Worm (Caenorhabditis elegans) whole organism, L4/young adult: ENCODE data around the gene trx-3.

ENCODE experiments used
- W03F9.2 ChIP-seq: fragments of 150-350 bp; optimal IDR thresholded peaks from 2 replicates; lab custom pipeline; 2014; ENCODE audit warnings: missing biosample characterization, missing genetic modification characterization
- dao-5 ChIP-seq: sonication (generic microtip); optimal IDR thresholded peaks from 2 replicates; lab custom pipeline; 2016; ENCODE audit warnings: missing genotype, missing genetic modification characterization, moderate library complexity, missing compliant biosample characterization
- him-1 ChIP-seq: sonication (generic microtip); optimal IDR thresholded peaks from 2 replicates; lab custom pipeline; 2016; ENCODE audit warnings: missing genotype, missing genetic modification reagents, missing genetic modification characterization, missing compliant biosample characterization

The trx-3 gene

ce11 chrIV:4486738-4487137, at the start of gene trx-3:
TSS of gene trx-3 (plus strand) at chrIV:4487028.
- TF ChIP-seq W03F9.2 (tag; lab: Kevin White, UChicago) (no peak), dao-5 (no peak), him-1 (tag; lab: Kevin White, UChicago) (no peak)

ce11 chrIV:4437825-4438224, 49.0 kb upstream of the trx-3 start:
- no peak for TF ChIP-seq dao-5

DNA sequence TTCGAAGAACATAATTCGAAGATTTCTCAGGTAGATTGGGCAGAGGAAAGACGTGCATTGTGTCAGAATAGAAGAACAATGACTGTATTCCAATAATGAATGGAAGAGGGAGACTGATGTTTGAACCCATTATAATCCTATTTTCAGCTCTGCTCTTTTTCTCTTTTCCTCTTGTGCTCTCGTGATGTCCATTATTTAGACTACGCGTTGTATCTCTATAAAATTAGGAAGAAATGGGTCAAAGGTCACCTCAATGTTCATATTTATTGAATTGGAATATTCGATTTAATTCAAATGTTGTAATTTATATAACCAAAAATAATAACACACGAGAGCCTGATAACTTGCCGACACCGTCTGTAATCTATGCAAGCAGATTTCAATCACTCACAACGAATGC, 47.6 kb upstream of the trx-3 start, which contains the start of gene fbxb-74:
TSS of gene fbxb-74 (minus strand) at position 101 of the 400 bp plus-strand sequence.
- TF ChIP-seq dao-5 (no peak), him-1 (tag; lab: Kevin White, UChicago) (no peak), W03F9.2 (tag; lab: Kevin White, UChicago) (no peak)

ce11 chrIV:4441077-4441476, 45.8 kb upstream of the trx-3 start, which contains the start of gene fbxb-75:
TSS of gene fbxb-75 (minus strand) at chrIV:4441177.
- TF ChIP-seq him-1 (tag; lab: Kevin White, UChicago) (no peak), dao-5 (no peak), W03F9.2 (tag; lab: Kevin White, UChicago) (no peak)

ce11 chrIV:4445711-4446290, 41.0 kb upstream of the trx-3 start, which contains the start of the genes wapl-1 and htz-1:
TSS of gene wapl-1 (minus strand) at chrIV:4445740.
TSS of gene htz-1 (plus strand) at chrIV:4446216.
- TF ChIP-seq him-1 (tag; lab: Kevin White, UChicago) (peak; percentile 43), dao-5 (no peak), W03F9.2 (tag; lab: Kevin White, UChicago) (peak; percentile 96)

DNA sequence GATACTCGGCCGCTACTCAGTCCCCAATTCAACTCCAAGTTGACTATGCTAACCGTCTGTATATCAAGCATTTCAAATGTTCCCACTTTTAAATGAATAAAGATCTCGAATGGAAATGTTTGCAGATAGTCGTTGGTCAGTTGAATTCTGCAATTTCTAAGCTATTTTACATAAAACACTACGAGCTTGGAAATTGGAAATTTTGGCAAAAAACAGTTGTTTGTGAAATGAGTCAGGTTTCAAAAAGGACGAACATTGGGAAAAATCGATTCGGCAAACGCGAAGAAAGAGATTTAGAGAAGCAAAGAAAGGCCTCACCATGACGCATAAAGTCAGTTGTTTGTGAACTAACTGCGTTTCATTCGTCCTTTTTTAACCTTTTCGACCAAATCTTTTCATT, 39.9 kb upstream of the trx-3 start:
- no peak for TF ChIP-seq him-1 (tag; lab: Kevin White, UChicago)
- no peak for TF ChIP-seq W03F9.2 (tag; lab: Kevin White, UChicago)
- TF ChIP-seq dao-5 = no peak

- TF ChIP-seq dao-5 = no peak
- no peak for TF ChIP-seq him-1 (tag; lab: Kevin White, UChicago)
- TF ChIP-seq W03F9.2 (tag; lab: Kevin White, UChicago) = no peak
These were observed 39.7 kb upstream of the trx-3 start, which contains the start of gene chat-1 for ce11 chrIV:4447284-4447366. TSS of gene chat-1 (plus strand) at chrIV:4447331.

DNA sequence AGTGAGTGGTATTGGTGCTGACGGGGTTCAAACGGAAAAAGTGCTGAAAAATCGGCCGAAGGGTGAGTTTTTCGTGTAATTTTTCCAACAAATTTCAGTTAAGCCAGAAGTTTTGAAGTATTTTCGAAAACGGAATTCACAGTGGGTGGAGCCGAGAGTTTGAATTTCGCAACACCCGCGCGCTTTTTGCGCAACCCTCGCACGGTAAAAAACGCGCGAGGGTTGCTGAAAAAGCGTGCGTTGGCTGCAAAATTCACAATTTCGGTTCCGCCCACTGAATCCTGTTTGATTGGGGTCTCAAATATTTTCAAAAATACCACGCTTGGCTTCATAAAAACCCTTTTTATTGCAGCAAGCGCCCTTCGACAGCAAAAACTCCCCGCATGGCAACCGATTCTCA, 39.5 kb upstream of the trx-3 start:
- TF ChIP-seq dao-5 = no peak

- no peak for TF ChIP-seq him-1 (tag; lab: Kevin White, UChicago)
- no peak for TF ChIP-seq dao-5
- TF ChIP-seq W03F9.2 (tag; lab: Kevin White, UChicago) = no peak
These were observed 38.5 kb upstream of the trx-3 start for ce11 chrIV:4448343-4448742.

DNA sequence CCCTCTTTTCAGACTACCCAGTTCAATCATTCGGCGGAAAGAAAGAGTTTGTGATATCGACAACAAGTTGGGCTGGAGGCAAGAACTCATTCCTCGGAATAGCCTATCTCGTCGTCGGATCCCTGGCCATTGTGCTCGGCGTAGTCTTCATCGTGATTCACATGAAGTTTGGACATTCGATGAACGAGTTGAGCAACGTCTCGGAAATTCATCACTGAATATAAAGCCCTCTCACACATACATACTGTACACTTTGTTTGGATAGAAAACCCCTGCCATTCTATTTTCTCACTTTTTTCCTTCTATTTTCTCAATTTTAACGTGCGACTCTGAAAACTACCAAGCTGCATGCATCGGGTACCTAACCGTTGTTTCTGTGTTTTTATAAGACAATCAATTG, 37.4 kb upstream of the trx-3 start, which contains the start of gene R08C7.12:
TSS of gene R08C7.12 (plus strand) at position 301 of the 400 bp plus-strand sequence.
- TF ChIP-seq him-1 (tag; lab: Kevin White, UChicago) (no peak), W03F9.2 (tag; lab: Kevin White, UChicago) (no peak), dao-5 (no peak)

- TF ChIP-seq dao-5 (no peak), W03F9.2 (tag; lab: Kevin White, UChicago) (no peak), him-1 (tag; lab: Kevin White, UChicago) (no peak)
These were observed 37.0 kb upstream of the trx-3 start for ce11 chrIV:4449843-4450242.

DNA sequence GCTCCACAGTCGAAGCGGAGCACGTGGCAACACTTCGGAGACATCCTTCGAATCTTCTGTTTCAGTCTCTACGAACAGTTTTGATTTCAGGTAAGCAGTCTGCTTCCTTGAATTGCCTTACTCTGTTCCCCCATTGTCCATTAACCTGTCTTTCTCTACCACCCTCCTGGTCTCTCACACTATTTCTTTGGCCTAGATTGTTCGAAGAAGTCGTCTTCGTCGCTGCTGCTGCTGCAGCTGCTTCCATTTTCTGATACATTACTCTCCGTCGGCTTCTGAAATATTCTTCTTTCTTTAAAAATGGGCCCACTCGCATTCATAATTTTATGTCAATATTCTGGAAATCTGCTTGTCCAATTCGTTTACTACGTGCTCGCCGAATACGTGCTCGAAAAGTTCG, 35.3 kb upstream of the trx-3 start, which contains the start of gene R08C7.1:
TSS of gene R08C7.1 (plus strand) at position 301 of the 400 bp plus-strand sequence.
- TF ChIP-seq W03F9.2 (tag; lab: Kevin White, UChicago) (no peak), dao-5 (no peak), him-1 (tag; lab: Kevin White, UChicago) (no peak)

- TF ChIP-seq dao-5 = no peak
- no peak for TF ChIP-seq him-1 (tag; lab: Kevin White, UChicago)
- no peak for TF ChIP-seq W03F9.2 (tag; lab: Kevin White, UChicago)
These were observed 32.3 kb upstream of the trx-3 start, which contains the start of gene R08C7.11 for ce11 chrIV:4454330-4455173. TSS of gene R08C7.11 (minus strand) at chrIV:4454937.

DNA sequence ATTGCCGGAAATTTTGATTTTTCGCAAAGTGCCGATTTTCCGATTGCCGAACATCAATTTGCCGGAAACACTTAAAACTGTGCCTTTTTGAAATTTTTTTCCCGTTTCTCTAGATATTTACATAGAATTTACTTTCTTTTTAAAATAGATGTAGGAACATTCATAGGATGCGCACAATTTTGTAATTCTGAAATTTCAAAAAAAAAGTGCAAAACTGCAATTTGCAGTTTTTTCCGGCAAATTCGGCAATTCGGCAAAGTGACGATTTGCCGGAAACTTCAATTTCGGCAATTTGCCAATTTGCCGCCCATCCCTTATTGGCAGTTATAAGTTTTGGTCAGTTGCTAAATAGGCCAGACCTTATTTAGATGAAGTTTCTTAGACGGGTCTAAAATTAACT, 30.2 kb upstream of the trx-3 start:
- TF ChIP-seq W03F9.2 (tag; lab: Kevin White, UChicago) (no peak), dao-5 (no peak), him-1 (tag; lab: Kevin White, UChicago) (no peak)

DNA sequence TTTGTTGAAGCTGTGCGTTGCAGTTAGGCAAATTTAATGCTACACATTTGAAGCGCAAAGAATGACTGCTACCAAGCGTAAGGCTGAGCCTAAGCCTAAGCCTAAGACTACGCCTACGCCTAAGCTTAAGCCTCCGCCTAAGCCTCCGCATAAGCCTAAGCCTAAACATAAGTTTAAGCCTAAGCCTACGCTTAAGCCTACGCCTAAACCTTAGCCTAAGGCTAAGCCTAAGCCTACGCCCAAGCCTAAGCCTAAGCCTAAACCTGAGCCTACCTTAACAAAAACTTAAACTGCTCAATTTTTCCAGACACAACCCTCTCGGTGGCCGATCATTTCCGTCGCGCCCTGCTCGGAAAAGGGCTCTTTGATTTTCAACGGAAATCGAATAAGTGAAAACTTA, 27.5 kb upstream of the trx-3 start:
- TF ChIP-seq W03F9.2 (tag; lab: Kevin White, UChicago) = no peak
- TF ChIP-seq him-1 (tag; lab: Kevin White, UChicago) = no peak
- no peak for TF ChIP-seq dao-5
